Fruit fly (Drosophila melanogaster): ENCODE results near the gene Naa40.

Gene Naa40

dm6 chr3R:29716782-29717317 is 7.9 kb downstream of the Naa40 start, which contains the start of gene Obp99b:
TSS of gene Obp99b (minus strand) at chr3R:29716896.
- TF ChIP-seq Mio (GFP tag; optimal IDR thresholded peaks at IDR 0.05) (no peak), dmrt93B (GFP tag; optimal IDR thresholded peaks at IDR 0.05) (no peak), foxo (GFP tag; optimal IDR thresholded peaks at IDR 0.05) (peak in 1 of 2 experiments; percentile 49), CG32264 (GFP tag; optimal IDR thresholded peaks at IDR 0.05) (no peak), N (GFP tag; optimal IDR thresholded peaks at IDR 0.05) (no peak), rgr (GFP tag; optimal IDR thresholded peaks at IDR 0.05) (peak; percentile 38), CG9705 (GFP tag; optimal IDR thresholded peaks at IDR 0.05) (peak; percentile 37), jim (GFP tag; optimal IDR thresholded peaks at IDR 0.05) (no peak), Myc (optimal IDR thresholded peaks at IDR 0.05) (no peak), HLH106 (tag; optimal IDR thresholded peaks at IDR 0.05) (peak; percentile 4), Dif (GFP tag; optimal IDR thresholded peaks at IDR 0.05; ENCODE audit: partially characterized antibody) (no peak), Hnf4 (GFP tag; optimal IDR thresholded peaks at IDR 0.05) (peak; percentile 24), CrebA (GFP tag; optimal IDR thresholded peaks at IDR 0.05; ENCODE audit: borderline replicate concordance) (no peak), woc (GFP tag; optimal IDR thresholded peaks at IDR 0.05) (no peak), Abd-B (GFP tag; optimal IDR thresholded peaks at IDR 0.05) (no peak), psq (GFP tag; optimal IDR thresholded peaks at IDR 0.05) (no peak), Jra (GFP tag; optimal IDR thresholded peaks at IDR 0.05) (no peak), dl (GFP tag; optimal IDR thresholded peaks at IDR 0.05; ENCODE audit: insufficient read depth in 1 of 2, partially characterized antibody in 2 of 2) (no peak), Sp1 (GFP tag; optimal IDR thresholded peaks at IDR 0.05) (peak; percentile 36), fru (GFP tag; optimal IDR thresholded peaks at IDR 0.05) (peak; percentile 16), pan (optimal IDR thresholded peaks at IDR 0.05) (no peak), GATAd (GFP tag; optimal IDR thresholded peaks at IDR 0.05) (peak; percentile 31), tai (GFP tag; optimal IDR thresholded peaks at IDR 0.05) (no peak), Vsx2 (GFP tag; optimal IDR thresholded peaks at IDR 0.05; ENCODE audit: partially characterized antibody) (no peak), br (GFP tag; optimal IDR thresholded peaks at IDR 0.05) (peak; percentile 49), sage (GFP tag; optimal IDR thresholded peaks at IDR 0.05) (no peak), ey (GFP tag; optimal IDR thresholded peaks at IDR 0.05) (no peak), dsf (GFP tag; optimal IDR thresholded peaks at IDR 0.05; ENCODE audit: borderline replicate concordance) (no peak), OdsH (GFP tag; optimal IDR thresholded peaks at IDR 0.05) (peak; percentile 35), lola (GFP tag; optimal IDR thresholded peaks at IDR 0.05) (no peak), Hr83 (GFP tag; optimal IDR thresholded peaks at IDR 0.05; ENCODE audit: poor library complexity, severe bottlenecking) (no peak), Rel (GFP tag; optimal IDR thresholded peaks at IDR 0.05) (no peak), Rel (tag; optimal IDR thresholded peaks at IDR 0.05) (no peak), h (GFP tag; optimal IDR thresholded peaks at IDR 0.05) (peak; percentile 28)

- TF ChIP-seq dsf (GFP tag; optimal IDR thresholded peaks at IDR 0.05; ENCODE audit: borderline replicate concordance) (no peak), Hr83 (GFP tag; optimal IDR thresholded peaks at IDR 0.05; ENCODE audit: poor library complexity, severe bottlenecking) (peak; percentile 52), h (GFP tag; optimal IDR thresholded peaks at IDR 0.05) (no peak), lola (GFP tag; optimal IDR thresholded peaks at IDR 0.05) (no peak), foxo (GFP tag; optimal IDR thresholded peaks at IDR 0.05) (no peak), CG32264 (GFP tag; optimal IDR thresholded peaks at IDR 0.05) (no peak), Myc (optimal IDR thresholded peaks at IDR 0.05) (no peak), HLH106 (tag; optimal IDR thresholded peaks at IDR 0.05) (no peak), br (GFP tag; optimal IDR thresholded peaks at IDR 0.05) (no peak), brk (GFP tag; optimal IDR thresholded peaks at IDR 0.05) (peak; percentile 8), rgr (GFP tag; optimal IDR thresholded peaks at IDR 0.05) (no peak), Rel (GFP tag; optimal IDR thresholded peaks at IDR 0.05) (no peak), Rel (tag; optimal IDR thresholded peaks at IDR 0.05) (no peak), pan (optimal IDR thresholded peaks at IDR 0.05) (no peak)
Measured at dm6 chr3R:29716043-29716781, 8.5 kb downstream of the Naa40 start.

DNA sequence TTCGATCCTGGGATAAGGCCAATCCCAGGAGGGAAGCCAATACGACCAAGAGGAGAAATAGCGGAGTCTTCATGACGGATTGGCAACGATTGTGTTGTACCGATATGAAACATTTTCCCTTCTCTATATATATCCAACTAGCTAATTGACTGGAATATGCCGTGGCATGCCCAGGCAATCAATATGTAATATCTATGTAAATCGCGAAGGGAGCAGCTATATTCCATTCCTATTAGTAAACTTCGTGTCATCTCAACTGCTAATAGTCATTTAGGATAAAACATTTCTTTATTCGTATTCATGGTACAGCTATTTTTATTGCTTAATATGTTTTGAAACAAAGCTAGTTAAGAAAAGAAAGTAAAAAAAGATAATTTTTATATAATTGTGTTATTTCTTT is 9.5 kb downstream of the Naa40 start, which contains the start of gene Dup99B:
TSS of gene Dup99B (minus strand) at position 101 of the 400 bp plus-strand sequence.
- TF ChIP-seq ey (GFP tag; optimal IDR thresholded peaks at IDR 0.05) (no peak), Hnf4 (GFP tag; optimal IDR thresholded peaks at IDR 0.05) (no peak), Hr78 (GFP tag; optimal IDR thresholded peaks at IDR 0.05) (no peak), rgr (GFP tag; optimal IDR thresholded peaks at IDR 0.05) (no peak)

All from whole organism, wandering third instar larva.